Worm (Caenorhabditis elegans): ENCODE measurements around the gene M199.134.

Gene M199.134

ce11 chrIV:15122882-15123281, 9.9 kb upstream of the M199.134 start, which contains the start of gene M199.7:
Gene M199.7, plus strand, starts transcription at chrIV:15123182.
- TF ChIP-seq elt-3 (tag; optimal IDR thresholded peaks at IDR 0.05) (no peak), nhr-12 (tag; optimal IDR thresholded peaks at IDR 0.05) (no peak), cnd-1 (tag; optimal IDR thresholded peaks at IDR 0.05) (no peak), mep-1 (tag; optimal IDR thresholded peaks at IDR 0.05) (no peak)

ce11 chrIV:15120746-15121145, 7.7 kb upstream of the M199.134 start, which contains the start of gene clec-189:
Gene clec-189, plus strand, starts transcription at chrIV:15120837.
- TF ChIP-seq bed-3 (GFP tag; optimal IDR thresholded peaks at IDR 0.05), result no peak
- no peak for TF ChIP-seq cnd-1 (tag; optimal IDR thresholded peaks at IDR 0.05)
- TF ChIP-seq ceh-39 (tag; optimal IDR thresholded peaks at IDR 0.05), result no peak
- TF ChIP-seq drap-1 (GFP tag; optimal IDR thresholded peaks at IDR 0.05), result no peak
- TF ChIP-seq unc-62 (GFP tag; optimal IDR thresholded peaks at IDR 0.05), result no peak
- no peak for TF ChIP-seq ztf-11 (tag; optimal IDR thresholded peaks at IDR 0.05)
- no peak for TF ChIP-seq lin-32 (GFP tag; optimal IDR thresholded peaks at IDR 0.05)
- no peak for TF ChIP-seq mep-1 (tag; optimal IDR thresholded peaks at IDR 0.05)
- no peak for TF ChIP-seq ceh-83 (GFP tag; optimal IDR thresholded peaks at IDR 0.05)
- no peak for TF ChIP-seq tbx-8 (GFP tag; optimal IDR thresholded peaks at IDR 0.05)
- TF ChIP-seq unc-120 (tag; optimal IDR thresholded peaks at IDR 0.05; ENCODE audit: poor library complexity, severe bottlenecking), result no peak
- no peak for TF ChIP-seq lin-13 (tag; optimal IDR thresholded peaks at IDR 0.05)
- TF ChIP-seq nhr-28 (tag; optimal IDR thresholded peaks at IDR 0.05), result no peak
- no peak for TF ChIP-seq flh-1 (GFP tag; optimal IDR thresholded peaks at IDR 0.05)
- TF ChIP-seq ces-1 (GFP tag; optimal IDR thresholded peaks at IDR 0.05), result no peak
- no peak for TF ChIP-seq mab-5 (tag; optimal IDR thresholded peaks at IDR 0.05)

DNA sequence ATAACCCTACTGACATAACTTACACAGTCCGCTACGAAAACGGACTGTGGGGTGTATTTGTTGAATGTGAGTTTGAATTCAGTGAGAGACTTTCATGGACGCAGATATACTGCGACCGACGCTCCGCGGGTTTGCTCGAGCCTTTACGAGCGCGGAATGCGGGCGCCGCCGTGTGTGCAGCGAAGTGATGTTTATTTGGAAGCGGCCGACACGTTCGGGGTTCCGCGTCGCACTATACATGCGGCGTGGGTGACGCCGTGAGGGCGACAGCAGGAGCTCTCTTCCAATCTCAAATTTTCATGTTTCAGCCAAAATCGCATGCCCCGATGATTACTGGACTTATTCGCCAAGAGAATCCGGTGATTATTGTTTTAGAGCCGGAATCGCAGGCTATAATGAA, 6.3 kb upstream of the M199.134 start:
- TF ChIP-seq ces-1 (GFP tag; optimal IDR thresholded peaks at IDR 0.05) (no peak), nhr-12 (tag; optimal IDR thresholded peaks at IDR 0.05) (no peak), sptf-1 (tag; optimal IDR thresholded peaks at IDR 0.05) (no peak), lsy-2 (tag; optimal IDR thresholded peaks at IDR 0.05) (no peak)

DNA sequence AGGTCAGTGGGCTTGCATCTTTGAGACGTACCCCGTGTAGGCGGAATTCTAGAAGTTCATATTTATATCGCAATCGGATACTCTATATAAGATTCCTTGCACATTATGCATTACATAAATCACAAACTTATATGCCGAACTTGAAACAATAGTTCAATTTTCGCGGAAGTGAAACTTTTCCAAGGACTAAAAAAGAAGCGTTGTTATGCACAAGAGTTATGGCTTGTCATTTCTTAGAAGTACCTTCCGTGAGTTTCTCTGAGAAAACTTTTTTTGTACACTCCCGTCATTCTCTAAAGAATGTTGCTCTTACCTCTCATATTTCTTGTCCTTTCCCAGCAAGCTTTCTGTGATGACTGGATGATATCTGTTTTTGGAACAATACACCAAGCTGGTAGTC, 5.4 kb upstream of the M199.134 start, which contains the start of gene M199.136:
M199.136 (plus strand) TSS at position 301 of the 400 bp plus-strand sequence.
- no peak for TF ChIP-seq unc-120 (tag; optimal IDR thresholded peaks at IDR 0.05; ENCODE audit: poor library complexity, severe bottlenecking)
- no peak for TF ChIP-seq nhr-76 (tag; optimal IDR thresholded peaks at IDR 0.05)
- no peak for TF ChIP-seq ceh-43 (GFP tag; optimal IDR thresholded peaks at IDR 0.05)

DNA sequence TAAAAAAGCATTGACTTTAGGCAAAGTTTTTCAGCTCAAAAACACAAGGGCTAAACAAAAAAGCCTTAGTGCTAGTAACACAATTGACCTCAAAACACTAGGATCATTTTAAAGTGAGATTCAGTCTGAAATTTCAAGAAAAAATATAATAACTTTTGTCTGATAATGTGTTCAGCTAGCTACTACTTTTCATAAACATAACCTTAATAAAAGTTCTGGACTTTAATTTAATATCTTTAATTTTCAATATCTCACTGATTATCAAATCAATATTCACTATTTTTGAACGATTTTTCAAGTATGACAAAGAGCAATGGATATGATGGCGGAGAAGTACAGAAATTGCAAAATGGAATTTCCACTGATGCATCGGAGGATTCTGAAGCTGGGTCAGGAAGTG, 1.3 kb upstream of the M199.134 start, which contains the start of gene M199.135:
M199.135 (plus strand) TSS at position 301 of the 400 bp plus-strand sequence.
- no peak for TF ChIP-seq M03D4.4 (tag; optimal IDR thresholded peaks at IDR 0.05)
- no peak for TF ChIP-seq pha-4 (tag; optimal IDR thresholded peaks at IDR 0.05)
- no peak for TF ChIP-seq nhr-28 (tag; optimal IDR thresholded peaks at IDR 0.05)
- no peak for TF ChIP-seq ztf-11 (tag; optimal IDR thresholded peaks at IDR 0.05)
- TF ChIP-seq cnd-1 (tag; optimal IDR thresholded peaks at IDR 0.05), result no peak
- TF ChIP-seq mab-5 (tag; optimal IDR thresholded peaks at IDR 0.05), result no peak
- TF ChIP-seq lin-32 (GFP tag; optimal IDR thresholded peaks at IDR 0.05), result no peak
- TF ChIP-seq mls-2 (tag; optimal IDR thresholded peaks at IDR 0.05), result no peak
- no peak for TF ChIP-seq ces-1 (GFP tag; optimal IDR thresholded peaks at IDR 0.05)
- TF ChIP-seq mep-1 (tag; optimal IDR thresholded peaks at IDR 0.05), result no peak
- TF ChIP-seq unc-39 (tag; optimal IDR thresholded peaks at IDR 0.05), result no peak
- TF ChIP-seq snpc-4 (tag; optimal IDR thresholded peaks at IDR 0.05), result no peak
- no peak for TF ChIP-seq unc-62 (GFP tag; optimal IDR thresholded peaks at IDR 0.05)
- TF ChIP-seq sem-2 (GFP tag; optimal IDR thresholded peaks at IDR 0.05), result no peak

DNA sequence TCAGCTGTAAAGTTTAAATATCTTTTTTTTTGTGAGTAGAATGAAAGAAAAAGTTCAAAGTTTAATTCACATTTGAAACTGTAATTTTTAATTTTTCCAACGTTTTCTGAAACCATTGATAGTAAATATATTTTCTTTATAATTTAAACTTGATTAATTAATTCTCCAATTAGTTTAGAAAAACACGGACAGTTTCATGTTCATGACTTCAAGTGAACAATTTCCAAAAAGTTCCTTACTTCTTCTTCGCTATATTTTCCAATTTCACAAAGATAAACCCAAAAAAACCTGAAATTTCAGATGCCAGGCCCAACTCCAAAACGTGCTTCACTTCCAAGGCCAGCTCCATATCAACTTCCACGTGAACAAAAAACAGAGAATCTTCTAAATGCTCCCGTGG, 4.5 kb downstream of the M199.134 start, which contains the start of gene M199.2:
M199.2 (plus strand) TSS at position 301 of the 400 bp plus-strand sequence.
- TF ChIP-seq cnd-1 (tag; optimal IDR thresholded peaks at IDR 0.05) (no peak), hlh-1 (tag; optimal IDR thresholded peaks at IDR 0.05) (no peak), mab-5 (tag; optimal IDR thresholded peaks at IDR 0.05) (no peak), snpc-4 (tag; optimal IDR thresholded peaks at IDR 0.05) (no peak), ceh-43 (GFP tag; optimal IDR thresholded peaks at IDR 0.05) (no peak), mep-1 (tag; optimal IDR thresholded peaks at IDR 0.05) (no peak), unc-39 (tag; optimal IDR thresholded peaks at IDR 0.05) (no peak), ceh-39 (tag; optimal IDR thresholded peaks at IDR 0.05) (no peak), unc-120 (tag; optimal IDR thresholded peaks at IDR 0.05; ENCODE audit: poor library complexity, severe bottlenecking) (no peak), mls-2 (tag; optimal IDR thresholded peaks at IDR 0.05) (no peak), pha-4 (tag; optimal IDR thresholded peaks at IDR 0.05) (no peak), nhr-76 (tag; optimal IDR thresholded peaks at IDR 0.05) (no peak), elt-1 (tag; optimal IDR thresholded peaks at IDR 0.05; ENCODE audit: borderline replicate concordance, insufficient read depth) (no peak), drap-1 (GFP tag; optimal IDR thresholded peaks at IDR 0.05) (no peak), ztf-11 (tag; optimal IDR thresholded peaks at IDR 0.05) (no peak)

Data from whole organism, mixed stage, embryonic.